Fruit fly (Drosophila melanogaster) Kc167 (cell line): Measurements from ENCODE around the gene CG10132.

Experiments used
- Myc ChIP-seq: fragments of >200 bp; optimal IDR thresholded peaks from 2 replicates; lab custom pipeline; 2017; ENCODE audit warnings: missing external identifiers
- h ChIP-seq: fragments of >200 bp; optimal IDR thresholded peaks from 3 replicates; lab custom pipeline; 2018; ENCODE audit warnings: missing external identifiers
- psq ChIP-seq: fragments of >200 bp; optimal IDR thresholded peaks from 2 replicates; lab custom pipeline; 2017; ENCODE audit warnings: missing external identifiers

DNA sequence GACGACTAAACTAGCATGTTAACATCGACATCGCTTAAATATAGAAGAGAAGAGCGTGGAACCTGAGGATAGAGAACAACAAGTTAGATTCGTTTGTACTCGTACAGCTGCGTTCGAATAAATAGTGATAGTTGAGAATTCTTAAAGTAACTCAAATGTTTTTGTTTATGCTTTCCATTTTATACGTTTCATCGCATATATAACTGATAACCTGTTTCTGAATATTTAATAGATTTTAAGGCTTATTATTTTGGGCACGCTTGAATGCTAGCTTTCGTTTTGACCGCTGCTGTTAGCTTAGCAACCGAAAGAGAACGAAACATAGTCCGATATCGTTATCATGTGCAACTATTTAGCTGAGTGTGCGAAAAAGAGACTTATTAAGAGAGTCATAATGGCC lies 9.7 kb downstream of the CG10132 start:
- TF ChIP-seq Myc (lab: Kevin White, UChicago) = no peak
- no peak for TF ChIP-seq h (lab: Kevin White, UChicago)
- TF ChIP-seq psq = no peak
